Worm (Caenorhabditis elegans) whole organism, L1 larva: ENCODE data around the gene B0524.3.

ENCODE experiments used
- aha-1 ChIP-seq: fragments of 150-350 bp; optimal IDR thresholded peaks from 2 replicates; lab custom pipeline; 2014; ENCODE audit warnings: missing biosample characterization, missing genetic modification characterization
- dpl-1 ChIP-seq, 3 experiments: fragments of 150-350 bp in 2 of 3; sonication (generic microtip) in 1 of 3; optimal IDR thresholded peaks; 2 replicates each; lab custom pipeline; 2014 to 2017; ENCODE audit warnings: missing biosample characterization in 3 of 3, missing genetic modification characterization in 3 of 3, missing genetic modification reagents in 3 of 3
- efl-1 ChIP-seq, 4 experiments: fragments of 150-350 bp; optimal IDR thresholded peaks in 3 of 4; peaks in 1 of 4; 1 replicate in 1 of 4; 2 replicates in 3 of 4; lab custom pipeline; 2014; ENCODE audit warnings: missing biosample characterization in 2 of 4, missing genetic modification characterization in 2 of 4, missing genetic modification reagents in 2 of 4
- fkh-10 ChIP-seq: sonication (generic microtip); optimal IDR thresholded peaks from 2 replicates; lab custom pipeline; 2017; ENCODE audit warnings: missing biosample characterization, missing genetic modification reagents, missing genetic modification characterization
- lsy-2 ChIP-seq, 2 experiments: fragments of 150-350 bp; optimal IDR thresholded peaks; 2 replicates each; lab custom pipeline; 2014; ENCODE audit warnings: missing biosample characterization in 2 of 2, missing genetic modification characterization in 2 of 2
- mep-1 ChIP-seq: fragments of 150-350 bp; optimal IDR thresholded peaks from 2 replicates; lab custom pipeline; 2014; ENCODE audit warnings: missing biosample characterization, missing genetic modification characterization
- nhr-12 ChIP-seq: sonication (generic microtip); optimal IDR thresholded peaks from 2 replicates; lab custom pipeline; 2017; ENCODE audit warnings: missing biosample characterization, missing genetic modification characterization
- nhr-90 ChIP-seq: sonication (generic microtip); optimal IDR thresholded peaks from 2 replicates; lab custom pipeline; 2016; ENCODE audit warnings: mild to moderate bottlenecking, missing genetic modification characterization, missing compliant biosample characterization; ENCODE audit not compliant: poor library complexity
- pqm-1 ChIP-seq: sonication (generic microtip); optimal IDR thresholded peaks from 3 replicates; lab custom pipeline; 2017; ENCODE audit warnings: missing biosample characterization, missing genetic modification characterization
- skn-1 ChIP-seq: fragments of 150-350 bp; optimal IDR thresholded peaks from 2 replicates; lab custom pipeline; 2014; ENCODE audit warnings: missing biosample characterization, missing genetic modification characterization
- sptf-1 ChIP-seq: fragments of 150-350 bp; optimal IDR thresholded peaks from 2 replicates; lab custom pipeline; 2014; ENCODE audit warnings: missing biosample characterization, missing genetic modification characterization
- unc-130 ChIP-seq: fragments of 150-350 bp; optimal IDR thresholded peaks from 2 replicates; lab custom pipeline; 2017; ENCODE audit warnings: missing biosample characterization, missing genetic modification characterization, inconsistent platforms
- ztf-11 ChIP-seq, 2 experiments: sonication (generic microtip); optimal IDR thresholded peaks; 2 replicates each; lab custom pipeline; 2016 to 2017; ENCODE audit warnings: missing genetic modification characterization in 2 of 2, missing biosample characterization in 1 of 2, missing compliant biosample characterization in 1 of 2

ce11 chrIII:1893405-1893804 is 6.0 kb downstream of the B0524.3 start:
- TF ChIP-seq nhr-12 (tag; lab: Kevin White, UChicago) (no peak), nhr-90 (tag; lab: Kevin White, UChicago) (no peak), unc-130 (no peak), mep-1 (tag; lab: Kevin White, UChicago) (no peak), fkh-10 (GFP tag; lab: Kevin White, UChicago) (no peak), aha-1 (tag; lab: Kevin White, UChicago) (no peak), lsy-2 (tag; optimal IDR thresholded peaks at IDR 0.05; lab: Kevin White, UChicago) (no peak), pqm-1 (no peak), sptf-1 (tag; lab: Kevin White, UChicago) (no peak), skn-1 (tag; lab: Kevin White, UChicago) (no peak), dpl-1 (GFP tag; optimal IDR thresholded peaks at IDR 0.05; lab: Kevin White, UChicago) (no peak), efl-1 (optimal IDR thresholded peaks at IDR 0.05; lab: Kevin White, UChicago) (no peak), efl-1 (GFP tag; optimal IDR thresholded peaks at IDR 0.05 in 1 of 2; lab: Kevin White, UChicago) (no peak), ztf-11 (tag; optimal IDR thresholded peaks at IDR 0.05; lab: Kevin White, UChicago) (no peak)
